Fruit fly (Drosophila melanogaster) S2 (cell line): ENCODE data around the gene Art8.

Experiments used
- CG8478 ChIP-seq: fragments of >200 bp; optimal IDR thresholded peaks from 2 replicates; lab custom pipeline; 2018
- CTCF ChIP-seq, 2 experiments: fragments of >200 bp; optimal IDR thresholded peaks; 2 replicates each; lab custom pipeline; 2018

The Art8 gene

dm6 chr2L:10972224-10972623 is 38.7 kb downstream of the Art8 start, which contains the start of gene CG16743:
Gene CG16743, plus strand, starts transcription at chr2L:10972280.
- TF ChIP-seq CG8478 (lab: Kevin White, UChicago) (no peak), CTCF (optimal IDR thresholded peaks at IDR 0.05; lab: Kevin White, UChicago) (no peak)

- TF ChIP-seq CTCF (optimal IDR thresholded peaks at IDR 0.05; lab: Kevin White, UChicago) (no peak), CG8478 (lab: Kevin White, UChicago) (no peak)
These were observed 40.8 kb downstream of the Art8 start, which contains the start of the genes Tmem214 and YL-1 for dm6 chr2L:10970134-10970533. Gene Tmem214, minus strand, starts transcription at chr2L:10970275. Gene YL-1, plus strand, starts transcription at chr2L:10970443.

- TF ChIP-seq CTCF (optimal IDR thresholded peaks at IDR 0.05; lab: Kevin White, UChicago) (no peak), CG8478 (lab: Kevin White, UChicago) (no peak)
These were observed 42.9 kb downstream of the Art8 start for dm6 chr2L:10968009-10968383.

- TF ChIP-seq CG8478 (lab: Kevin White, UChicago) (no peak), CTCF (optimal IDR thresholded peaks at IDR 0.05; lab: Kevin White, UChicago) (no peak)
These were observed 43.5 kb downstream of the Art8 start for dm6 chr2L:10967257-10968008.

- TF ChIP-seq CG8478 (lab: Kevin White, UChicago): no peak
- TF ChIP-seq CTCF (optimal IDR thresholded peaks at IDR 0.05; lab: Kevin White, UChicago): no peak
These were observed 44.9 kb downstream of the Art8 start for dm6 chr2L:10965962-10966361.

- TF ChIP-seq CTCF (optimal IDR thresholded peaks at IDR 0.05; lab: Kevin White, UChicago) (peak; percentile 1 to 59), CG8478 (lab: Kevin White, UChicago) (no peak)
These were observed 46.4 kb downstream of the Art8 start for dm6 chr2L:10964493-10964892.

dm6 chr2L:10963979-10964378 is 46.9 kb downstream of the Art8 start, which contains the start of gene dpr2:
Gene dpr2, minus strand, starts transcription at chr2L:10964153.
- TF ChIP-seq CTCF (optimal IDR thresholded peaks at IDR 0.05; lab: Kevin White, UChicago): no peak
- no peak for TF ChIP-seq CG8478 (lab: Kevin White, UChicago)
